Fruit fly (Drosophila melanogaster): ENCODE results near the gene Or22a.

DNA sequence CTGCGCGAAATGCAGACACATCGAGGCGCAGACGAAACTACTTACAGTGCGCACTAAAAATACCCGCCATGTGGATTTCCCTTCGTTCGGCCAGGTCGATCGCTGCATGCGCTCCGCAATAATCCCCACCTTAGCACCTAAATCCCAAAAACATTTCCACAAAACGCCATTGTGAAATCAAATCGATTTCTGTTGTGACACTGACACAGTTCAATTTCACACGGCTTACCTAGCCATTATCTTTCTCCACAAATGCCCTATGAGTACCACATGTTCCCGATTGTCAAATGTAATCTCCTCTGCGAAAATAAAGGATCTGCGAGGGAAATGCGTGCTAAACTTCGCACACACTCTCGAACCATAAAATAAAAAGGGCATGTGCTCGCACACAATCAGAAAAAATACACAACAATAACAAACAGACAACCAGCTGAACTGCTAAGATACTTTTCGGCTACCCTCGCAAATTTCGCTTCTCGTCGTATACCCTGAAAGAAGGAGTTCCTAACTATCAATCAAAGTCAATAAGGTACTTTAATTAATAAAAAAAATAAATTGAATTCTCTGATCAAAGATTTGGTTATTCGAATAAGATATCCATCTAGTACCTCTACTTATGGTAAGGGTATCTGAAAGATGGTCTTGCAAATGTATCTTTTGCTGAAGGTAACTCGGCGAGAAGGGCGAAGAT, 34.2 kb upstream of the Or22a start:
- TF ChIP-seq bab2 (GFP tag; optimal IDR thresholded peaks at IDR 0.05) (no peak), CG1529 (GFP tag; optimal IDR thresholded peaks at IDR 0.05) (no peak), ara (GFP tag; IDR thresholded peaks at IDR 0.05) (peak; percentile 45; the same call in 1 of the 2 replicates), CG17568 (GFP tag; optimal IDR thresholded peaks at IDR 0.05) (no peak), NFAT (GFP tag; IDR thresholded peaks at IDR 0.05) (no peak), Atf6 (GFP tag; IDR thresholded peaks at IDR 0.05) (no peak), nmo (GFP tag; optimal IDR thresholded peaks at IDR 0.05) (no peak), gcm (GFP tag; optimal IDR thresholded peaks at IDR 0.05) (no peak), CG6813 (GFP tag; optimal IDR thresholded peaks at IDR 0.05) (no peak)
